Worm (Caenorhabditis elegans) whole organism, L4 larva: ENCODE measurements around the gene srt-17.

Source experiments
- F26F4.8 ChIP-seq: fragments of 200-800 bp; sonication (Bioruptor generic); conservative IDR thresholded peaks from 2 replicates; pipeline ENCODE4 v1.3.6; 2022; ENCODE audit warnings: missing genetic modification characterization, missing compliant biosample characterization
- F44E2.7 ChIP-seq: fragments of 200-800 bp; sonication (Bioruptor generic); IDR thresholded peaks from 2 replicates; pipeline ENCODE4 v2.1.2; 2022; ENCODE audit warnings: missing genetic modification characterization, missing compliant biosample characterization
- R02D3.7 ChIP-seq: fragments of 150-350 bp; sonication (generic microtip); optimal IDR thresholded peaks from 3 replicates; lab custom pipeline; 2014; ENCODE audit warnings: missing biosample characterization, missing genetic modification characterization
- T20F7.1 ChIP-seq: fragments of 200-800 bp; sonication (Bioruptor generic); optimal IDR thresholded peaks from 2 replicates; lab custom pipeline; 2018; ENCODE audit warnings: mild to moderate bottlenecking, missing genetic modification characterization, missing compliant biosample characterization
- T26A8.4 ChIP-seq: fragments of 200-800 bp; sonication (Bioruptor generic); IDR thresholded peaks from 2 replicates; pipeline ENCODE4 v1.3.6; 2022; ENCODE audit warnings: missing genetic modification characterization, missing compliant biosample characterization
- attf-4 ChIP-seq: sonication (generic microtip); optimal IDR thresholded peaks from 3 replicates; lab custom pipeline; 2017; ENCODE audit warnings: missing biosample characterization, missing genetic modification characterization
- ceh-20 ChIP-seq: fragments of 200-800 bp; sonication (Bioruptor generic); IDR thresholded peaks from 2 replicates; pipeline ENCODE4 v1.3.6; 2022; ENCODE audit warnings: missing genetic modification reagents, missing genetic modification characterization, missing compliant biosample characterization
- ceh-28 ChIP-seq: fragments of 150-350 bp; optimal IDR thresholded peaks from 2 replicates; lab custom pipeline; 2014; ENCODE audit warnings: missing biosample characterization, missing genetic modification reagents, missing genetic modification characterization
- ceh-32 ChIP-seq: sonication (generic microtip); optimal IDR thresholded peaks from 2 replicates; lab custom pipeline; 2016; ENCODE audit warnings: mild to moderate bottlenecking, missing genetic modification characterization, missing compliant biosample characterization; ENCODE audit not compliant: poor library complexity
- ceh-44 ChIP-seq: fragments of 200-800 bp; sonication (Bioruptor generic); IDR thresholded peaks from 2 replicates; pipeline ENCODE4 v1.3.6; 2022; ENCODE audit warnings: missing genetic modification reagents, missing genetic modification characterization, missing compliant biosample characterization
- ceh-62 ChIP-seq: sonication (generic microtip); optimal IDR thresholded peaks from 2 replicates; lab custom pipeline; 2017; ENCODE audit warnings: missing biosample characterization, missing genetic modification characterization
- cey-2 ChIP-seq: sonication (generic microtip); optimal IDR thresholded peaks from 3 replicates; lab custom pipeline; 2017; ENCODE audit warnings: missing genetic modification characterization, mild to moderate bottlenecking, missing compliant biosample characterization, antibody characterized with exemption, borderline replicate concordance; ENCODE audit not compliant: insufficient read depth
- daf-16 ChIP-seq, 3 experiments: sonication (generic microtip); optimal IDR thresholded peaks; 2 replicates each; lab custom pipeline; 2016 to 2017; ENCODE audit warnings: missing genetic modification characterization in 3 of 3, missing genetic modification reagents in 3 of 3, mild to moderate bottlenecking in 2 of 3, missing compliant biosample characterization in 2 of 3, missing biosample characterization in 1 of 3, moderate library complexity in 1 of 3
- dmd-8 ChIP-seq: fragments of 200-800 bp; sonication (Bioruptor generic); IDR thresholded peaks from 2 replicates; pipeline ENCODE4 v1.3.6; 2022; ENCODE audit warnings: missing genetic modification characterization, missing compliant biosample characterization
- dmd-9 ChIP-seq: fragments of 200-800 bp; sonication (Bioruptor generic); IDR thresholded peaks from 2 replicates; pipeline ENCODE4 v1.3.6; 2022; ENCODE audit warnings: missing genetic modification reagents, missing genetic modification characterization, missing compliant biosample characterization
- egl-43 ChIP-seq: fragments of 200-800 bp; sonication (Bioruptor generic); IDR thresholded peaks from 2 replicates; pipeline ENCODE4 v1.3.6; 2022; ENCODE audit warnings: missing genetic modification reagents, missing genetic modification characterization, missing compliant biosample characterization
- gei-8 ChIP-seq: fragments of 200-800 bp; sonication (Bioruptor generic); optimal IDR thresholded peaks from 2 replicates; lab custom pipeline; 2018; ENCODE audit warnings: mild to moderate bottlenecking, missing genetic modification characterization, missing compliant biosample characterization
- hlh-30 ChIP-seq: sonication (generic microtip); optimal IDR thresholded peaks from 2 replicates; lab custom pipeline; 2017; ENCODE audit warnings: antibody characterized with exemption, mild to moderate bottlenecking, missing genetic modification characterization, missing compliant biosample characterization; ENCODE audit not compliant: insufficient read depth
- lin-29 ChIP-seq: fragments of 200-800 bp; sonication (Bioruptor generic); IDR thresholded peaks from 2 replicates; pipeline ENCODE4 v1.3.6; 2022; ENCODE audit warnings: missing genetic modification reagents, missing genetic modification characterization, missing compliant biosample characterization
- lsy-2 ChIP-seq, 2 experiments: fragments of 150-350 bp in 1 of 2; sonication (generic microtip) in 1 of 2; optimal IDR thresholded peaks; 2 replicates each; lab custom pipeline; 2014 to 2017; ENCODE audit warnings: missing biosample characterization in 2 of 2, missing genetic modification characterization in 2 of 2
- madf-9 ChIP-seq: fragments of 200-800 bp; sonication (Bioruptor generic); conservative IDR thresholded peaks from 2 replicates; pipeline ENCODE4 v1.3.6; 2022; ENCODE audit warnings: missing genetic modification reagents, missing genetic modification characterization, missing compliant biosample characterization
- mdl-1 ChIP-seq, 2 experiments: fragments of 150-350 bp in 1 of 2; sonication (generic microtip) in 1 of 2; optimal IDR thresholded peaks; 2 replicates each; lab custom pipeline; 2014 to 2017; ENCODE audit warnings: missing biosample characterization in 2 of 2, missing genetic modification characterization in 2 of 2
- mdt-29 ChIP-seq: fragments of 200-800 bp; sonication (Bioruptor generic); IDR thresholded peaks from 2 replicates; pipeline ENCODE4 v1.3.6; 2022; ENCODE audit warnings: missing genetic modification reagents, missing genetic modification characterization, missing compliant biosample characterization
- mep-1 ChIP-seq: fragments of 150-350 bp; sonication (generic microtip); optimal IDR thresholded peaks from 3 replicates; lab custom pipeline; 2014; ENCODE audit warnings: missing biosample characterization, missing genetic modification characterization
- mes-2 ChIP-seq: sonication (generic microtip); optimal IDR thresholded peaks from 2 replicates; lab custom pipeline; 2016; ENCODE audit warnings: missing genotype, mild to moderate bottlenecking, missing genetic modification characterization, missing compliant biosample characterization; ENCODE audit not compliant: poor library complexity, severe bottlenecking
- mxl-2 ChIP-seq: fragments of 200-800 bp; sonication (Bioruptor generic); conservative IDR thresholded peaks from 2 replicates; pipeline ENCODE4 v1.3.6; 2022; ENCODE audit warnings: missing genetic modification reagents, missing genetic modification characterization, missing compliant biosample characterization
- mxl-3 ChIP-seq: fragments of 200-800 bp; sonication (Bioruptor generic); optimal IDR thresholded peaks from 2 replicates; lab custom pipeline; 2018; ENCODE audit warnings: mild to moderate bottlenecking, missing genetic modification characterization, missing compliant biosample characterization
- nhr-237 ChIP-seq: sonication (generic microtip); optimal IDR thresholded peaks from 2 replicates; lab custom pipeline; 2017; ENCODE audit warnings: missing biosample characterization, missing genetic modification characterization
- nhr-42 ChIP-seq: fragments of 200-800 bp; sonication (Bioruptor generic); IDR thresholded peaks from 2 replicates; pipeline ENCODE4 v1.3.6; 2022; ENCODE audit warnings: missing genetic modification characterization, missing compliant biosample characterization
- nhr-48 ChIP-seq: sonication (generic microtip); optimal IDR thresholded peaks from 2 replicates; lab custom pipeline; 2016; ENCODE audit warnings: mild to moderate bottlenecking, missing genetic modification characterization, missing compliant biosample characterization
- nhr-6 ChIP-seq: fragments of 150-350 bp; optimal IDR thresholded peaks from 2 replicates; lab custom pipeline; 2014; ENCODE audit warnings: missing biosample characterization, missing genetic modification characterization
- nhr-77 ChIP-seq: fragments of 150-350 bp; optimal IDR thresholded peaks from 2 replicates; lab custom pipeline; 2014; ENCODE audit warnings: missing biosample characterization, missing genetic modification characterization
- pha-4 ChIP-seq, 2 experiments: fragments of 150-350 bp in 1 of 2; fragments of 200-800 bp in 1 of 2; sonication (Bioruptor generic) in 1 of 2; IDR thresholded peaks in 1 of 2; optimal IDR thresholded peaks in 1 of 2; 2 replicates each; pipeline versions ENCODE4 v1.3.6 to Lab custom; 2014 to 2022; ENCODE audit warnings: missing genetic modification characterization in 2 of 2, missing genetic modification reagents in 2 of 2, missing biosample characterization in 1 of 2, missing compliant biosample characterization in 1 of 2
- saeg-2 ChIP-seq: fragments of 200-800 bp; sonication (Bioruptor generic); IDR thresholded peaks from 2 replicates; pipeline ENCODE4 v1.3.6; 2022; ENCODE audit warnings: missing genetic modification reagents, missing genetic modification characterization, missing compliant biosample characterization
- set-16 ChIP-seq: fragments of 200-800 bp; sonication (Bioruptor generic); IDR thresholded peaks from 2 replicates; pipeline ENCODE4 v1.3.6; 2022; ENCODE audit warnings: missing genetic modification reagents, missing genetic modification characterization, missing compliant biosample characterization
- snpc-4 ChIP-seq: fragments of 150-350 bp; optimal IDR thresholded peaks from 2 replicates; lab custom pipeline; 2014; ENCODE audit warnings: missing biosample characterization, missing genetic modification characterization
- spr-1 ChIP-seq: sonication (generic microtip); optimal IDR thresholded peaks from 2 replicates; lab custom pipeline; 2016; ENCODE audit warnings: mild to moderate bottlenecking, missing genetic modification characterization, missing compliant biosample characterization
- tra-1 ChIP-seq: fragments of 200-800 bp; sonication (Bioruptor generic); IDR thresholded peaks from 2 replicates; pipeline ENCODE4 v1.3.6; 2022; ENCODE audit warnings: missing genetic modification reagents, missing genetic modification characterization, missing compliant biosample characterization
- unc-62 ChIP-seq, 3 experiments: fragments of 150-350 bp in 1 of 3; sonication (generic microtip); optimal IDR thresholded peaks in 2 of 3; peaks in 1 of 3; 1 replicate in 1 of 3; 2 replicates in 2 of 3; lab custom pipeline; 2014 to 2017; ENCODE audit warnings: missing biosample characterization in 3 of 3, missing genetic modification characterization in 3 of 3, missing genetic modification reagents in 3 of 3, missing genotype in 1 of 3
- zag-1 ChIP-seq: fragments of 150-350 bp; optimal IDR thresholded peaks from 2 replicates; lab custom pipeline; 2014; ENCODE audit warnings: missing biosample characterization, missing genetic modification characterization
- zfp-3 ChIP-seq: fragments of 200-800 bp; sonication (Bioruptor generic); conservative IDR thresholded peaks from 2 replicates; pipeline ENCODE4 v1.3.6; 2022; ENCODE audit warnings: missing genetic modification reagents, missing genetic modification characterization, missing compliant biosample characterization
- zip-11 ChIP-seq: fragments of 200-800 bp; sonication (Bioruptor generic); IDR thresholded peaks from 2 replicates; pipeline ENCODE4 v1.3.6; 2022; ENCODE audit warnings: missing genetic modification characterization, missing compliant biosample characterization
- ztf-7 ChIP-seq: fragments of 150-350 bp; optimal IDR thresholded peaks from 2 replicates; lab custom pipeline; 2014; ENCODE audit warnings: missing biosample characterization, missing genetic modification characterization

Gene srt-17

DNA sequence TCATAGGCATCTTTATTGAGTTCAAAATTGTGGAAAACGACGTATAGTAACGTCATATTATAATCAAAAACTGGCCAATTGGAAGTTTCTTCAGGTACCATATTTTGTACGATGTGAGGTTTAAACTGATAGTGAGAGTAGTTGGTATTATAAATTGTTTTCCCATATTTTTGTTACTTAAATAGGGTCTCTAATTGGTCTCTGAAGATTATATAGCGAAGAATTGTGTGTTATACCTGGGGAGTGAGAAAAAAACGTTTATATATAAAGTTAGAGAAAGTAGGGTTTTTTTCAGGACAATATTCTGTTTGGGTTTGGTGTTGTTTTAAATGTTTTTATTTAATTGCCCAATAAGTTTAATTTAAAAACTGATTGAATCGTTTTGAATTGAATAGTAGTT lies at the start of gene srt-17:
Gene srt-17, minus strand, starts transcription at position 101 of the 400 bp plus-strand sequence.
- no peak for TF ChIP-seq mep-1
- no peak for TF ChIP-seq F26F4.8
- no peak for TF ChIP-seq daf-16 (GFP tag; optimal IDR thresholded peaks at IDR 0.05; lab: Kevin White, UChicago)
- TF ChIP-seq daf-16 (tag; optimal IDR thresholded peaks at IDR 0.05; lab: Kevin White, UChicago): no peak
- TF ChIP-seq zfp-3 (GFP tag; lab: Robert Waterston, UW): no peak
- no peak for TF ChIP-seq lin-29 (GFP tag; lab: Robert Waterston, UW)
- no peak for TF ChIP-seq mdt-29
- TF ChIP-seq nhr-77 (tag; lab: Kevin White, UChicago): no peak
- no peak for TF ChIP-seq T26A8.4 (GFP tag; lab: Robert Waterston, UW)
- no peak for TF ChIP-seq dmd-8 (GFP tag; lab: Robert Waterston, UW)
- TF ChIP-seq zip-11 (GFP tag; lab: Robert Waterston, UW): no peak
- TF ChIP-seq snpc-4 (tag; lab: Kevin White, UChicago): no peak
- no peak for TF ChIP-seq lsy-2 (tag; optimal IDR thresholded peaks at IDR 0.05; lab: Kevin White, UChicago)
- TF ChIP-seq T20F7.1 (GFP tag; lab: Kevin White, UChicago): no peak
- no peak for TF ChIP-seq attf-4 (tag; lab: Kevin White, UChicago)

DNA sequence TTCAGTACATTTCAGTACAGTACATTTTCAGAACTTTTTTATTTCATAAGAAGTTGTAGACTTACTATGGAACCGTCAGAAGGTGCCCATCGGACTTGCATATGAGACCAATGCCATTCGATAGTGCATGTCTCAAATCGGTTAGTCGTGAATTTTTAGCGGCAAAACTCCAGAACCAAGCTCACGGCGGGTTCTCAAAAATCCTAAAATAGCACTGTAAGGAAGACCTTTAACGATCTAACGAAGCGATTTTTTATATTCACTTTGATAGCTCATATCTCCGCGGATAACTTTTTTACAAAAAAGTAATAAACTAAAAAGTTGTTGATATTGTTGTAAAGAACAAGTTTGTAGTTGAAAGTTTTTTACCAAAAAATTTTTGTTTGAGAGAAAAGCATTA lies 49.4 kb upstream of the srt-17 start, which contains the start of gene sru-25:
Gene sru-25, minus strand, starts transcription at position 101 of the 400 bp plus-strand sequence.
- TF ChIP-seq spr-1 (tag; lab: Kevin White, UChicago): no peak
- TF ChIP-seq cey-2: no peak
- TF ChIP-seq lsy-2 (tag; optimal IDR thresholded peaks at IDR 0.05; lab: Kevin White, UChicago): no peak
- TF ChIP-seq ceh-28 (tag; lab: Kevin White, UChicago): no peak
- no peak for TF ChIP-seq tra-1 (GFP tag; lab: Robert Waterston, UW)
- TF ChIP-seq F44E2.7: no peak
- no peak for TF ChIP-seq mdl-1 (tag; optimal IDR thresholded peaks at IDR 0.05; lab: Kevin White, UChicago)
- no peak for TF ChIP-seq nhr-42 (GFP tag; lab: Robert Waterston, UW)
- TF ChIP-seq lin-29 (GFP tag; lab: Robert Waterston, UW): no peak
- no peak for TF ChIP-seq hlh-30
- no peak for TF ChIP-seq unc-62 (GFP tag; optimal IDR thresholded peaks at IDR 0.05 in 1 of 2; lab: Kevin White, UChicago)
- no peak for TF ChIP-seq unc-62 (tag; optimal IDR thresholded peaks at IDR 0.05; lab: Kevin White, UChicago)
- TF ChIP-seq ceh-62 (tag; lab: Kevin White, UChicago): no peak
- no peak for TF ChIP-seq ceh-32 (tag; lab: Kevin White, UChicago)
- no peak for TF ChIP-seq zag-1 (tag; lab: Kevin White, UChicago)
- no peak for TF ChIP-seq R02D3.7
- no peak for TF ChIP-seq pha-4 (GFP tag; IDR thresholded peaks at IDR 0.05; lab: Robert Waterston, UW)
- TF ChIP-seq pha-4 (tag; optimal IDR thresholded peaks at IDR 0.05; lab: Kevin White, UChicago): no peak
- TF ChIP-seq mxl-3 (GFP tag; lab: Kevin White, UChicago): no peak
- no peak for TF ChIP-seq ceh-20 (GFP tag; lab: Robert Waterston, UW)

DNA sequence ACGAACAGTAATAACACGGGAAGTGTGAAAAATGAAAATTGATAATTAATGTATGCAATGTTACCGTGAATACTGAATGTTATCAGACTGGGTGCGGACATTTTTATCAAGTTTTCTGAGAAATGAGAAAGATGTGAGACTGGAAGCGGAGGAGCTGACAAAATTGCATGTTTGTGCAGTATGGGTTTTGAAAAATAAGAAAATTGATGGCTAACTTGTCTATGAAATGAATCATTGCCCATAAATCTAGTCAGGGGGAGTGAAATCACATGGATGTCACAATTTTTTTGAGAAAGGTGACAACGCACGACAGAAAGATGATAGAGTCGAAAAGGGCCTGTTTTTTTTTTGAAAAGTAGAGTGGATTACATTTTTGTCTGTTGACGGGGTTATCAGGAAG lies 46.5 kb upstream of the srt-17 start, which contains the start of gene sru-24:
Gene sru-24, minus strand, starts transcription at position 101 of the 400 bp plus-strand sequence.
- TF ChIP-seq pha-4 (GFP tag; IDR thresholded peaks at IDR 0.05; lab: Robert Waterston, UW) (no peak), pha-4 (tag; optimal IDR thresholded peaks at IDR 0.05; lab: Kevin White, UChicago) (no peak), mxl-2 (GFP tag; lab: Robert Waterston, UW) (no peak), lsy-2 (tag; optimal IDR thresholded peaks at IDR 0.05; lab: Kevin White, UChicago) (no peak), ceh-32 (tag; lab: Kevin White, UChicago) (no peak)

DNA sequence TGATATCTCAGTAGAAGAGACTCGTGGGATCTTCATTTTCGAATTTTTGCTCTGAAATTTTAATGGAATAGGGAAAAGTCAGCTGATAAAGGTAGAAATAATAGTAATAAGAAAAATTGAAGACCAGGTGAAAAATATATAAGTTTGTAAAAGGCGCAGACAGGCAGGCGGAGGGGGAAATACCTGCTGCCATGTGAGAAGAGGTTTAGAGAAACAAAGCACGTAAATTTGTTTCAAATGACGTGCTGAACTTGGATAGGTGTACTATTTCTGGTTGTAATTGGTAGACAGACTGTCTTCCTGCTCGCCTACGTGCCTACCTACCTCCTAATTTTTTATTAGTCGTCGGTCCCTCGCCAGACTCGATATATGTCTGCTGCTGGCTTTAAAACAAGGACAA lies 42.6 kb upstream of the srt-17 start, which contains the start of gene nhr-180:
Gene nhr-180, minus strand, starts transcription at position 52 of the 400 bp plus-strand sequence.
- TF ChIP-seq F26F4.8 (no peak), R02D3.7 (no peak), madf-9 (GFP tag; lab: Robert Waterston, UW) (no peak), mxl-2 (GFP tag; lab: Robert Waterston, UW) (no peak), set-16 (GFP tag; lab: Robert Waterston, UW) (no peak), mxl-3 (GFP tag; lab: Kevin White, UChicago) (peak; percentile 33), T20F7.1 (GFP tag; lab: Kevin White, UChicago) (no peak), lin-29 (GFP tag; lab: Robert Waterston, UW) (no peak), ztf-7 (tag; lab: Kevin White, UChicago) (no peak), saeg-2 (GFP tag; lab: Robert Waterston, UW) (no peak), mes-2 (tag; lab: Kevin White, UChicago) (no peak), gei-8 (GFP tag; lab: Kevin White, UChicago) (no peak), egl-43 (GFP tag; lab: Robert Waterston, UW) (no peak), dmd-9 (GFP tag; lab: Robert Waterston, UW) (no peak), nhr-6 (tag; lab: Kevin White, UChicago) (no peak), nhr-48 (no peak), tra-1 (GFP tag; lab: Robert Waterston, UW) (no peak), ceh-44 (GFP tag; lab: Robert Waterston, UW) (no peak), ceh-20 (GFP tag; lab: Robert Waterston, UW) (no peak), nhr-237 (tag; lab: Kevin White, UChicago) (no peak)
